Worm (Caenorhabditis elegans): Measurements from ENCODE around the gene amt-3.

- TF ChIP-seq madf-8 (GFP tag; conservative IDR thresholded peaks at IDR 0.05) (peak; percentile 68), zim-3 (tag; optimal IDR thresholded peaks at IDR 0.05) (no peak), pha-4 (tag; optimal IDR thresholded peaks at IDR 0.05) (no peak), atf-7 (tag; optimal IDR thresholded peaks at IDR 0.05) (no peak), nfya-1 (tag; optimal IDR thresholded peaks at IDR 0.05; ENCODE audit: borderline replicate concordance, insufficient read depth) (no peak), F49E8.2 (tag; optimal IDR thresholded peaks at IDR 0.05; ENCODE audit: insufficient read depth) (no peak)
Measured at ce11 chrII:8328820-8329339, 40.1 kb downstream of the amt-3 start, which contains the start of gene hel-1.
